Worm (Caenorhabditis elegans) whole organism, early embryonic: Measurements from ENCODE around the gene srj-7.

Source experiments
- B0310.2 ChIP-seq: sonication (generic microtip); optimal IDR thresholded peaks from 2 replicates; lab custom pipeline; 2016; ENCODE audit warnings: mild to moderate bottlenecking, missing genetic modification characterization, missing compliant biosample characterization
- F13C5.2 ChIP-seq: sonication (generic microtip); optimal IDR thresholded peaks from 2 replicates; lab custom pipeline; 2017; ENCODE audit warnings: mild to moderate bottlenecking, missing genetic modification characterization, inconsistent platforms, missing compliant biosample characterization
- aly-1 ChIP-seq: sonication (generic microtip); optimal IDR thresholded peaks from 2 replicates; lab custom pipeline; 2016; ENCODE audit warnings: missing genetic modification characterization, missing compliant biosample characterization
- ama-1 ChIP-seq: fragments of 150-350 bp; optimal IDR thresholded peaks from 2 replicates; lab custom pipeline; 2014
- ceh-36 ChIP-seq: sonication (generic microtip); optimal IDR thresholded peaks from 2 replicates; lab custom pipeline; 2016; ENCODE audit warnings: missing genetic modification characterization, inconsistent platforms, missing compliant biosample characterization
- ets-7 ChIP-seq: sonication (generic microtip); optimal IDR thresholded peaks from 2 replicates; lab custom pipeline; 2016; ENCODE audit warnings: missing genotype, missing genetic modification characterization, missing compliant biosample characterization
- hmbx-1 ChIP-seq: sonication (generic microtip); optimal IDR thresholded peaks from 2 replicates; lab custom pipeline; 2016; ENCODE audit warnings: mild to moderate bottlenecking, missing genetic modification characterization, missing compliant biosample characterization
- hmg-4 ChIP-seq: fragments of 200-800 bp; sonication (Bioruptor generic); optimal IDR thresholded peaks from 2 replicates; lab custom pipeline; 2018; ENCODE audit warnings: mild to moderate bottlenecking, missing genetic modification characterization, missing compliant biosample characterization
- pes-1 ChIP-seq: fragments of 200-800 bp; sonication (Bioruptor generic); IDR thresholded peaks from 2 replicates; pipeline ENCODE4 v1.3.6; 2022; ENCODE audit warnings: missing genetic modification reagents, missing genetic modification characterization, missing compliant biosample characterization
- sea-1 ChIP-seq: fragments of 200-800 bp; sonication (Bioruptor generic); conservative IDR thresholded peaks from 2 replicates; pipeline ENCODE4 v1.3.6; 2022; ENCODE audit warnings: missing genetic modification characterization, missing compliant biosample characterization
- tbx-11 ChIP-seq: fragments of 200-800 bp; sonication (Bioruptor generic); IDR thresholded peaks from 2 replicates; pipeline ENCODE4 v1.3.6; 2022; ENCODE audit warnings: missing genetic modification characterization, missing compliant biosample characterization
- tbx-37 ChIP-seq: fragments of 200-800 bp; sonication (Bioruptor generic); conservative IDR thresholded peaks from 2 replicates; pipeline ENCODE4 v1.3.6; 2022; ENCODE audit warnings: missing genetic modification reagents, missing genetic modification characterization, missing compliant biosample characterization
- tra-4 ChIP-seq: sonication (generic microtip); optimal IDR thresholded peaks from 2 replicates; lab custom pipeline; 2017; ENCODE audit warnings: missing genetic modification characterization, missing compliant biosample characterization

DNA sequence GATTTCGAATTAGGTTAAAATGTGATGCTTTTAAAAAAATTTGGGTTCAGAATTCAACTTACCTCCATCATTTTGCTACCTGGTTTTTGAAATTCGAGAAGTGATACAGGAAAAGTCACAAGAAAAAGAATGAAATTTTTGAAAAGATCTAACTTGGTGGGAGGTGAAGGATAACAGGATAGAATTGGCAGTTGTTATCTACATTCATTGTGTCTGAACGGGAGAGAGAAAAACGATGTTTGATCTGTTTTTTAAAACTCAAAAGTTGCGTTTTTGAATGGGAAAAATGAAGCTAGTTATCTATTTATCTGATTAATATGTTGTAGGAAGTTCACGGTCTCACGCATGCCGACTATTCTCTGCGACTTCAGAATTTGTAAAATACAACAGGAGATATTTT is 42.5 kb downstream of the srj-7 start, which contains the start of gene F35F10.7:
- no peak for TF ChIP-seq ama-1 (lab: Kevin White, UChicago)
- TF ChIP-seq pes-1 (GFP tag; lab: Robert Waterston, UW), result no peak
- no peak for TF ChIP-seq tbx-11 (GFP tag; lab: Robert Waterston, UW)
- TF ChIP-seq tra-4, result no peak
- no peak for TF ChIP-seq tbx-37 (GFP tag; lab: Robert Waterston, UW)
- TF ChIP-seq hmg-4 (GFP tag; lab: Kevin White, UChicago), result no peak
- no peak for TF ChIP-seq ets-7
- no peak for TF ChIP-seq hmbx-1 (tag; lab: Kevin White, UChicago)
- no peak for TF ChIP-seq sea-1 (GFP tag; lab: Robert Waterston, UW)
- no peak for TF ChIP-seq aly-1 (tag; lab: Kevin White, UChicago)
- TF ChIP-seq ceh-36 (tag; lab: Kevin White, UChicago), result no peak
- no peak for TF ChIP-seq F13C5.2 (tag; lab: Kevin White, UChicago)
- no peak for TF ChIP-seq B0310.2 (tag; lab: Kevin White, UChicago)
